Worm (Caenorhabditis elegans) whole organism, late embryonic: ENCODE results near the gene str-114.

ENCODE experiments used
- C08G9.2 ChIP-seq: sonication (generic microtip); optimal IDR thresholded peaks from 2 replicates; lab custom pipeline; 2016; ENCODE audit warnings: mild to moderate bottlenecking, missing genetic modification characterization, moderate library complexity, missing compliant biosample characterization
- K02D7.2 ChIP-seq: sonication (generic microtip); optimal IDR thresholded peaks from 2 replicates; lab custom pipeline; 2017; ENCODE audit warnings: mild to moderate bottlenecking, missing genetic modification characterization, missing compliant biosample characterization
- K09A11.1 ChIP-seq: sonication (generic microtip); optimal IDR thresholded peaks from 2 replicates; lab custom pipeline; 2017; ENCODE audit warnings: antibody characterized with exemption, mild to moderate bottlenecking, missing genetic modification characterization, missing compliant biosample characterization; ENCODE audit not compliant: insufficient read depth
- T23F11.4 ChIP-seq: fragments of 200-800 bp; sonication (Bioruptor generic); optimal IDR thresholded peaks from 2 replicates; lab custom pipeline; 2018; ENCODE audit warnings: mild to moderate bottlenecking, missing genetic modification characterization, missing compliant biosample characterization
- ahr-1 ChIP-seq: sonication (generic microtip); optimal IDR thresholded peaks from 2 replicates; lab custom pipeline; 2016; ENCODE audit warnings: missing genetic modification characterization, missing compliant biosample characterization
- ceh-14 ChIP-seq: sonication (generic microtip); optimal IDR thresholded peaks from 2 replicates; lab custom pipeline; 2016; ENCODE audit warnings: missing genotype, missing genetic modification characterization, missing compliant biosample characterization
- ceh-18 ChIP-seq: sonication (generic microtip); optimal IDR thresholded peaks from 2 replicates; lab custom pipeline; 2016; ENCODE audit warnings: missing genetic modification characterization, missing compliant biosample characterization
- ceh-31 ChIP-seq: sonication (generic microtip); optimal IDR thresholded peaks from 2 replicates; lab custom pipeline; 2016; ENCODE audit warnings: missing genetic modification characterization, missing compliant biosample characterization
- ceh-34 ChIP-seq: sonication (generic microtip); optimal IDR thresholded peaks from 2 replicates; lab custom pipeline; 2016; ENCODE audit warnings: mild to moderate bottlenecking, missing genetic modification characterization, missing compliant biosample characterization
- ceh-48 ChIP-seq: sonication (generic microtip); optimal IDR thresholded peaks from 2 replicates; lab custom pipeline; 2016; ENCODE audit warnings: missing genetic modification characterization, inconsistent platforms, missing compliant biosample characterization
- ceh-6 ChIP-seq: fragments of 200-800 bp; sonication (Bioruptor generic); optimal IDR thresholded peaks from 2 replicates; lab custom pipeline; 2018; ENCODE audit warnings: mild to moderate bottlenecking, missing genetic modification characterization, missing compliant biosample characterization
- ceh-9 ChIP-seq: sonication (generic microtip); optimal IDR thresholded peaks from 2 replicates; lab custom pipeline; 2016; ENCODE audit warnings: mild to moderate bottlenecking, missing genetic modification characterization, inconsistent platforms, missing compliant biosample characterization
- che-1 ChIP-seq: sonication (generic microtip); optimal IDR thresholded peaks from 2 replicates; lab custom pipeline; 2016; ENCODE audit warnings: mild to moderate bottlenecking, missing genetic modification characterization, missing compliant biosample characterization
- elt-2 ChIP-seq: sonication (generic microtip); optimal IDR thresholded peaks from 2 replicates; lab custom pipeline; 2016; ENCODE audit warnings: missing genetic modification reagents, missing genetic modification characterization, missing compliant biosample characterization
- elt-4 ChIP-seq: sonication (generic microtip); optimal IDR thresholded peaks from 2 replicates; lab custom pipeline; 2016; ENCODE audit warnings: missing genetic modification characterization, missing compliant biosample characterization
- ets-4 ChIP-seq: sonication (generic microtip); optimal IDR thresholded peaks from 2 replicates; lab custom pipeline; 2016; ENCODE audit warnings: missing genetic modification characterization, missing compliant biosample characterization
- eyg-1 ChIP-seq: sonication (generic microtip); optimal IDR thresholded peaks from 2 replicates; lab custom pipeline; 2016; ENCODE audit warnings: missing genotype, missing genetic modification characterization, missing compliant biosample characterization
- fax-1 ChIP-seq: sonication (generic microtip); optimal IDR thresholded peaks from 2 replicates; lab custom pipeline; 2016; ENCODE audit warnings: missing genotype, missing genetic modification characterization, missing compliant biosample characterization
- gmeb-2 ChIP-seq: sonication (generic microtip); optimal IDR thresholded peaks from 2 replicates; lab custom pipeline; 2016; ENCODE audit warnings: missing genetic modification characterization, inconsistent platforms, missing compliant biosample characterization
- hlh-30 ChIP-seq: sonication (generic microtip); optimal IDR thresholded peaks from 2 replicates; lab custom pipeline; 2017; ENCODE audit warnings: antibody characterized with exemption, missing genetic modification characterization, missing compliant biosample characterization; ENCODE audit not compliant: insufficient read depth
- hlh-6 ChIP-seq: sonication (generic microtip); optimal IDR thresholded peaks from 2 replicates; lab custom pipeline; 2016; ENCODE audit warnings: missing genotype, missing genetic modification characterization, missing compliant biosample characterization
- hlh-8 ChIP-seq: sonication (generic microtip); optimal IDR thresholded peaks from 2 replicates; lab custom pipeline; 2016; ENCODE audit warnings: missing genotype, missing genetic modification characterization, missing compliant biosample characterization
- lim-6 ChIP-seq: sonication (generic microtip); optimal IDR thresholded peaks from 2 replicates; lab custom pipeline; 2016; ENCODE audit warnings: missing genetic modification characterization, missing compliant biosample characterization
- nfya-1 ChIP-seq: sonication (generic microtip); optimal IDR thresholded peaks from 2 replicates; lab custom pipeline; 2017; ENCODE audit warnings: missing genetic modification characterization, mild to moderate bottlenecking, missing compliant biosample characterization, antibody characterized with exemption, moderate library complexity
- nhr-11 ChIP-seq: fragments of 150-350 bp; optimal IDR thresholded peaks from 2 replicates; lab custom pipeline; 2014; ENCODE audit warnings: missing biosample characterization, missing genetic modification characterization
- npax-4 ChIP-seq: sonication (generic microtip); optimal IDR thresholded peaks from 2 replicates; lab custom pipeline; 2016; ENCODE audit warnings: missing genetic modification characterization, missing compliant biosample characterization
- pax-1 ChIP-seq: fragments of 150-350 bp; optimal IDR thresholded peaks from 2 replicates; lab custom pipeline; 2014; ENCODE audit warnings: missing biosample characterization, missing genetic modification characterization
- pha-2 ChIP-seq: sonication (generic microtip); optimal IDR thresholded peaks from 2 replicates; lab custom pipeline; 2017; ENCODE audit warnings: mild to moderate bottlenecking, missing genetic modification characterization, missing compliant biosample characterization
- pha-4 ChIP-seq: fragments of 150-350 bp; optimal IDR thresholded peaks from 2 replicates; lab custom pipeline; 2018; ENCODE audit warnings: missing biosample characterization, missing genetic modification reagents, missing genetic modification characterization
- rnt-1 ChIP-seq: sonication (generic microtip); optimal IDR thresholded peaks from 2 replicates; lab custom pipeline; 2016; ENCODE audit warnings: missing genetic modification characterization, missing compliant biosample characterization
- sdc-2 ChIP-seq: sonication (generic microtip); optimal IDR thresholded peaks from 2 replicates; lab custom pipeline; 2016; ENCODE audit warnings: missing genotype, missing genetic modification characterization, missing compliant biosample characterization
- sox-2 ChIP-seq: fragments of 200-800 bp; sonication (Bioruptor generic); IDR thresholded peaks from 2 replicates; pipeline ENCODE4 v1.3.6; 2022; ENCODE audit warnings: missing genetic modification reagents, missing genetic modification characterization, missing compliant biosample characterization
- sox-4 ChIP-seq: sonication (generic microtip); optimal IDR thresholded peaks from 2 replicates; lab custom pipeline; 2017; ENCODE audit warnings: mild to moderate bottlenecking, missing genetic modification characterization, inconsistent platforms, missing compliant biosample characterization
- tbx-2 ChIP-seq: sonication (generic microtip); optimal IDR thresholded peaks from 2 replicates; lab custom pipeline; 2016; ENCODE audit warnings: missing genetic modification characterization, missing compliant biosample characterization
- tbx-7 ChIP-seq: sonication (generic microtip); optimal IDR thresholded peaks from 2 replicates; lab custom pipeline; 2016; ENCODE audit warnings: missing genotype, missing genetic modification characterization, missing compliant biosample characterization
- unc-3 ChIP-seq, 2 experiments: fragments of 200-800 bp in 1 of 2; sonication (Bioruptor generic) in 1 of 2; sonication (generic microtip) in 1 of 2; conservative IDR thresholded peaks in 1 of 2; optimal IDR thresholded peaks in 1 of 2; 2 replicates each; pipeline versions ENCODE4 v1.3.6 to Lab custom; 2016 to 2022; ENCODE audit warnings: missing compliant biosample characterization in 2 of 2, missing genetic modification characterization in 2 of 2, missing genetic modification reagents in 1 of 2
- unc-42 ChIP-seq: sonication (generic microtip); optimal IDR thresholded peaks from 2 replicates; lab custom pipeline; 2016; ENCODE audit warnings: missing genotype, missing genetic modification characterization, missing compliant biosample characterization
- unc-55 ChIP-seq: sonication (generic microtip); optimal IDR thresholded peaks from 2 replicates; lab custom pipeline; 2017; ENCODE audit warnings: missing biosample characterization, missing genetic modification reagents, missing genetic modification characterization
- unc-86 ChIP-seq: sonication (generic microtip); optimal IDR thresholded peaks from 2 replicates; lab custom pipeline; 2016; ENCODE audit warnings: missing genetic modification characterization, missing compliant biosample characterization
- zip-5 ChIP-seq: sonication (generic microtip); optimal IDR thresholded peaks from 2 replicates; lab custom pipeline; 2016; ENCODE audit warnings: missing genetic modification characterization, missing compliant biosample characterization

Gene str-114

DNA sequence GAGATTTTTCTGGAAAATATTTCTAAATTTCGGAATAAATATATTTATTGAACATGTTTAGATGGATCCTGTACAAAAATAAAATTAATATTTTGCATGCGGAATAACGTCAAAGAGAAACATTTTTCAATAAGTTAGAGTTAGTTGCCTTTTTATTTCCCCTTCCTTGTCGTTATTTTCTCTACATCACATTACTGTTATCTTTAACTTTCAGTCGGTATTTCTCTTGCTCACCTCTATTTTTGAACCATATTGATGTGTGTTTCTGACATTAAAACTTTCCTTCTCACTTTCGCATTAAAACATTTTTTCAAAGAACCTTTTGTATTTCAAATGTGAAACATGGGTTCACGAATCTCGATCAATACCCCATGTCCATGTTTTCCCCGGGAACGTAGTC, 20.9 kb downstream of the str-114 start, which contains the start of gene Y39H10B.3:
TSS of gene Y39H10B.3 (plus strand) at position 301 of the 400 bp plus-strand sequence.
- TF ChIP-seq sdc-2 (no peak), npax-4 (no peak), nfya-1 (tag; lab: Kevin White, UChicago) (no peak), ceh-31 (no peak), unc-3 (GFP tag; conservative IDR thresholded peaks at IDR 0.05; lab: Robert Waterston, UW) (no peak), unc-3 (tag; optimal IDR thresholded peaks at IDR 0.05; lab: Kevin White, UChicago) (no peak), hlh-8 (tag; lab: Kevin White, UChicago) (no peak), sox-2 (GFP tag; lab: Robert Waterston, UW) (no peak), K02D7.2 (tag; lab: Kevin White, UChicago) (no peak), ahr-1 (tag; lab: Kevin White, UChicago) (no peak), unc-86 (tag; lab: Kevin White, UChicago) (no peak), ceh-18 (tag; lab: Kevin White, UChicago) (no peak)

DNA sequence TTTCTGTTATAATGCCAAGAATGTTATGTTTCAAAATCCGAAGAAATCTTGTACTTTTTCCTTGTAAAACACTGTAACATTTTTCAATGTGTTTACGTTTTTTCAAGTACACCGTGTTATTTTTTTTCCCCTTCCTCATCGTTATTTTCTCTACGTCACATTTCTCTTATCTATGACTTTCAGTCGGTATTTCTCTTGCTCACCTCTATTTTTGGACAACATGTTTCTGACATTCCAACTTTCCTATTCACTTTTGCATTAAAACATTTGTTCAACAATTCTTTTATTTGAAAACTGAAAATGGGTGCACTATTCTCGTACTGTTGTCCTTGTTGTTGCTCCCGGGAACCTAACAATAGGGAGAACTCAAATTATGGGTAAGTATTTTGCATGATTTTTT, 23.5 kb downstream of the str-114 start, which contains the start of gene pals-33:
TSS of gene pals-33 (plus strand) at position 301 of the 400 bp plus-strand sequence.
- no peak for TF ChIP-seq pax-1
- TF ChIP-seq nhr-11 (tag; lab: Kevin White, UChicago) = no peak
- no peak for TF ChIP-seq ceh-14 (tag; lab: Kevin White, UChicago)
- TF ChIP-seq sdc-2 = no peak
- TF ChIP-seq ceh-9 (tag; lab: Kevin White, UChicago) = no peak
- TF ChIP-seq che-1 (tag; lab: Kevin White, UChicago) = no peak
- no peak for TF ChIP-seq hlh-6 (tag; lab: Kevin White, UChicago)
- TF ChIP-seq gmeb-2 (tag; lab: Kevin White, UChicago) = no peak
- TF ChIP-seq pha-2 (tag; lab: Kevin White, UChicago) = no peak
- TF ChIP-seq lim-6 (tag; lab: Kevin White, UChicago) = no peak
- TF ChIP-seq tbx-7 = no peak
- no peak for TF ChIP-seq zip-5 (tag; lab: Kevin White, UChicago)
- TF ChIP-seq sox-4 (tag; lab: Kevin White, UChicago) = no peak
- TF ChIP-seq ceh-48 (tag; lab: Kevin White, UChicago) = no peak
- TF ChIP-seq ceh-31 = no peak
- no peak for TF ChIP-seq ets-4
- no peak for TF ChIP-seq fax-1 (tag; lab: Kevin White, UChicago)
- TF ChIP-seq elt-2 (tag; lab: Kevin White, UChicago) = no peak

DNA sequence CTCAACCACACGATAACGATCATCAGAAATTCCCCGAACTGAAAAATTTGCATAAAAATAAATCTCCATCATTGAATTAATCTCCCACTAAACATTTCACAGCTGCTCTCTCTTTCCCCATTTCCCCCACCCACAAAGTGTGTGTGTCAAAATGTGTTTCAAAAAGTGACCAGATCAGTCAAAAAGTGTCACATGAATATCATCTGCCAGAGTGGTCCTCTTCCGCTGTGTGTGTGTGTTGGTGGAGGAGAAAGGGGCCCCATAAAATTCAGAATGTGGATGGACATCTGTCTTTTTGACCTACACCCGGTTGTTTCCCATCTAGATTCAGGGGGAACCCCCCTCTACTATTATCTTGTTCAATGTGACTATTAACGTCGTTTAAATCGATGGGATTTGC, 27.6 kb downstream of the str-114 start:
- TF ChIP-seq fax-1 (tag; lab: Kevin White, UChicago) (no peak), K09A11.1 (tag; lab: Kevin White, UChicago) (no peak), ets-4 (no peak), eyg-1 (tag; lab: Kevin White, UChicago) (no peak), ceh-18 (tag; lab: Kevin White, UChicago) (peak; percentile 41), unc-42 (no peak), unc-55 (GFP tag; lab: Kevin White, UChicago) (peak; percentile 89), tbx-2 (tag; lab: Kevin White, UChicago) (no peak), ceh-34 (no peak), hlh-30 (tag; lab: Kevin White, UChicago) (peak; percentile 28), pha-4 (no peak), elt-4 (tag; lab: Kevin White, UChicago) (no peak), rnt-1 (tag; lab: Kevin White, UChicago) (peak; percentile 6), npax-4 (no peak), tbx-7 (no peak), hlh-8 (tag; lab: Kevin White, UChicago) (peak; percentile 57), ceh-6 (GFP tag; lab: Kevin White, UChicago) (no peak), nfya-1 (tag; lab: Kevin White, UChicago) (peak; percentile 5), C08G9.2 (no peak), lim-6 (tag; lab: Kevin White, UChicago) (no peak), T23F11.4 (GFP tag; lab: Kevin White, UChicago) (no peak), ceh-48 (tag; lab: Kevin White, UChicago) (no peak)
- TF ChIP-seq, all 69 proteins: peak for 6
